Fruit fly (Drosophila melanogaster) whole organism, prepupa: ENCODE data around the gene sip2.

Experiments
- CG10669 ChIP-seq: fragments of 200-800 bp; sonication (Bioruptor generic); optimal IDR thresholded peaks from 3 replicates; lab custom pipeline; 2018; ENCODE audit warnings: missing biosample characterization, mild to moderate bottlenecking, missing genetic modification characterization, moderate library complexity
- CG11294 ChIP-seq: fragments of 200-800 bp; sonication (Bioruptor generic); IDR thresholded peaks from 2 replicates; pipeline ENCODE4 v1.3.6; 2022; ENCODE audit warnings: missing biosample characterization, missing genetic modification characterization
- CG11762 ChIP-seq: fragments of 200-800 bp; sonication (Bioruptor generic); optimal IDR thresholded peaks from 3 replicates; lab custom pipeline; 2016; ENCODE audit warnings: missing biosample characterization, missing genetic modification characterization; ENCODE audit not compliant: insufficient read depth
- CG11902 ChIP-seq: fragments of 200-800 bp; sonication (Bioruptor generic); optimal IDR thresholded peaks from 3 replicates; lab custom pipeline; 2016; ENCODE audit warnings: missing biosample characterization, missing genetic modification characterization
- CG1621 ChIP-seq: fragments of 200-800 bp; sonication (Bioruptor generic); optimal IDR thresholded peaks from 3 replicates; lab custom pipeline; 2018; ENCODE audit warnings: missing biosample characterization, mild to moderate bottlenecking, missing genetic modification characterization
- CG16779 ChIP-seq: fragments of 200-800 bp; sonication (Bioruptor generic); optimal IDR thresholded peaks from 3 replicates; lab custom pipeline; 2017; ENCODE audit warnings: missing biosample characterization, mild to moderate bottlenecking, missing genetic modification characterization
- CG31627 ChIP-seq: fragments of 200-800 bp; sonication (Bioruptor generic); optimal IDR thresholded peaks from 3 replicates; lab custom pipeline; 2016; ENCODE audit warnings: missing biosample characterization, missing genetic modification characterization
- CG32006 ChIP-seq: fragments of 200-800 bp; sonication (Bioruptor generic); optimal IDR thresholded peaks from 3 replicates; lab custom pipeline; 2017; ENCODE audit warnings: missing biosample characterization, mild to moderate bottlenecking, missing genetic modification characterization
- CG4318 ChIP-seq: fragments of 200-800 bp; sonication (Bioruptor generic); optimal IDR thresholded peaks from 3 replicates; lab custom pipeline; 2017; ENCODE audit warnings: missing biosample characterization, mild to moderate bottlenecking, missing genetic modification characterization
- CG6163 ChIP-seq: fragments of 200-800 bp; sonication (Bioruptor generic); IDR thresholded peaks from 3 replicates; pipeline ENCODE4 v1.3.6; 2022; ENCODE audit warnings: missing biosample characterization, missing genetic modification characterization
- CG6854 ChIP-seq: fragments of 200-800 bp; sonication (Bioruptor generic); optimal IDR thresholded peaks from 2 replicates; lab custom pipeline; 2017; ENCODE audit warnings: missing biosample characterization, mild to moderate bottlenecking, missing genetic modification characterization
- CG8119 ChIP-seq: fragments of 200-800 bp; sonication (Bioruptor generic); IDR thresholded peaks from 3 replicates; pipeline ENCODE4 v1.3.6; 2022; ENCODE audit warnings: missing biosample characterization, missing genetic modification characterization
- CG8319 ChIP-seq: fragments of 200-800 bp; sonication (Bioruptor generic); optimal IDR thresholded peaks from 3 replicates; lab custom pipeline; 2016; ENCODE audit warnings: missing biosample characterization, missing genetic modification characterization
- CG8632 ChIP-seq: fragments of 200-800 bp; sonication (Bioruptor generic); optimal IDR thresholded peaks from 3 replicates; lab custom pipeline; 2016; ENCODE audit warnings: missing biosample characterization, missing genetic modification characterization
- CG9139 ChIP-seq: fragments of 200-800 bp; sonication (Bioruptor generic); optimal IDR thresholded peaks from 3 replicates; lab custom pipeline; 2017; ENCODE audit warnings: missing biosample characterization, mild to moderate bottlenecking, missing genetic modification characterization
- Eip78C ChIP-seq: fragments of 200-800 bp; sonication (Bioruptor generic); peaks from one replicate; lab custom pipeline; 2016; ENCODE audit warnings: missing biosample characterization, missing genetic modification characterization
- Eip93F ChIP-seq: fragments of 200-800 bp; sonication (Bioruptor generic); optimal IDR thresholded peaks from 2 replicates; lab custom pipeline; 2016; ENCODE audit warnings: missing biosample characterization, mild to moderate bottlenecking, missing genetic modification characterization
- Ets21C ChIP-seq: fragments of 200-800 bp; sonication (Bioruptor generic); optimal IDR thresholded peaks from 3 replicates; lab custom pipeline; 2016; ENCODE audit warnings: missing biosample characterization, missing genetic modification characterization
- Ets96B ChIP-seq: fragments of 200-800 bp; optimal IDR thresholded peaks from 2 replicates; lab custom pipeline; 2019; ENCODE audit warnings: missing biosample characterization, mild to moderate bottlenecking, missing genetic modification characterization, moderate library complexity
- Gug ChIP-seq: fragments of 200-800 bp; sonication (Bioruptor generic); IDR thresholded peaks from 2 replicates; pipeline ENCODE4 v1.3.6; 2022; ENCODE audit warnings: missing biosample characterization, missing genetic modification characterization
- Hr38 ChIP-seq: sonication (Bioruptor generic); optimal IDR thresholded peaks from 2 replicates; lab custom pipeline; 2016; ENCODE audit warnings: missing biosample characterization, missing genetic modification characterization
- Lpt ChIP-seq: fragments of 200-800 bp; sonication (Bioruptor generic); optimal IDR thresholded peaks from 3 replicates; lab custom pipeline; 2016; ENCODE audit warnings: missing biosample characterization, missing genetic modification characterization
- Met ChIP-seq: fragments of 200-800 bp; sonication (Bioruptor generic); optimal IDR thresholded peaks from 3 replicates; lab custom pipeline; 2016; ENCODE audit warnings: missing biosample characterization, missing genetic modification characterization
- OdsH ChIP-seq: fragments of 200-800 bp; sonication (Bioruptor generic); optimal IDR thresholded peaks from 3 replicates; lab custom pipeline; 2016; ENCODE audit warnings: missing biosample characterization, missing genetic modification characterization
- Sox102F ChIP-seq: fragments of 200-800 bp; sonication (Bioruptor generic); optimal IDR thresholded peaks from 2 replicates; lab custom pipeline; 2016; ENCODE audit warnings: missing biosample characterization, mild to moderate bottlenecking, missing genetic modification characterization
- Sox14 ChIP-seq: fragments of 200-800 bp; sonication (Bioruptor generic); optimal IDR thresholded peaks from 3 replicates; lab custom pipeline; 2016; ENCODE audit warnings: missing biosample characterization, missing genetic modification characterization
- achi ChIP-seq: fragments of 200-800 bp; sonication (Bioruptor generic); optimal IDR thresholded peaks from 3 replicates; lab custom pipeline; 2016; ENCODE audit warnings: missing biosample characterization, missing genetic modification characterization
- cyc ChIP-seq: fragments of 200-800 bp; sonication (Bioruptor generic); optimal IDR thresholded peaks from 3 replicates; lab custom pipeline; 2016; ENCODE audit warnings: missing biosample characterization, missing genetic modification characterization
- dac ChIP-seq: fragments of 200-800 bp; sonication (Bioruptor generic); optimal IDR thresholded peaks from 2 replicates; lab custom pipeline; 2017; ENCODE audit warnings: missing biosample characterization, mild to moderate bottlenecking, missing genetic modification characterization
- dsx ChIP-seq: fragments of 200-800 bp; optimal IDR thresholded peaks from 3 replicates; lab custom pipeline; 2019; ENCODE audit warnings: missing biosample characterization, mild to moderate bottlenecking, missing genetic modification characterization, moderate library complexity; ENCODE audit not compliant: poor library complexity, severe bottlenecking
- eg ChIP-seq: fragments of 200-800 bp; sonication (Bioruptor generic); IDR thresholded peaks from 3 replicates; pipeline ENCODE4 v1.3.6; 2022; ENCODE audit warnings: missing biosample characterization, missing genetic modification characterization
- esn ChIP-seq: fragments of 200-800 bp; sonication (Bioruptor generic); optimal IDR thresholded peaks from 2 replicates; lab custom pipeline; 2016; ENCODE audit warnings: missing biosample characterization, mild to moderate bottlenecking, missing genetic modification characterization, moderate library complexity
- fd59A ChIP-seq: fragments of 200-800 bp; sonication (Bioruptor generic); optimal IDR thresholded peaks from 2 replicates; lab custom pipeline; 2017; ENCODE audit warnings: missing biosample characterization, mild to moderate bottlenecking, missing genetic modification characterization, missing genetic modification reagents
- fd85E ChIP-seq: fragments of 200-800 bp; sonication (Bioruptor generic); optimal IDR thresholded peaks from 3 replicates; lab custom pipeline; 2016; ENCODE audit warnings: missing biosample characterization, missing genetic modification characterization
- lz ChIP-seq: fragments of 200-800 bp; sonication (Bioruptor generic); optimal IDR thresholded peaks from 3 replicates; lab custom pipeline; 2016; ENCODE audit warnings: missing biosample characterization, missing genetic modification characterization
- net ChIP-seq: fragments of 200-800 bp; sonication (Bioruptor generic); optimal IDR thresholded peaks from 3 replicates; lab custom pipeline; 2016; ENCODE audit warnings: missing biosample characterization, missing genetic modification characterization
- salr ChIP-seq, 2 experiments: fragments of 200-800 bp; sonication (Bioruptor generic); optimal IDR thresholded peaks; 3 replicates each; lab custom pipeline; 2016 to 2018; ENCODE audit warnings: missing biosample characterization in 2 of 2, missing genetic modification characterization in 2 of 2, mild to moderate bottlenecking in 1 of 2
- spab ChIP-seq: fragments of 200-800 bp; sonication (Bioruptor generic); optimal IDR thresholded peaks from 2 replicates; lab custom pipeline; 2017; ENCODE audit warnings: missing biosample characterization, mild to moderate bottlenecking, missing genetic modification characterization, missing genetic modification reagents
- ss ChIP-seq, 2 experiments: fragments of 200-800 bp; sonication (Bioruptor generic); optimal IDR thresholded peaks; 2 replicates in 1 of 2; 3 replicates in 1 of 2; lab custom pipeline; 2017 to 2018; ENCODE audit warnings: mild to moderate bottlenecking in 2 of 2, missing biosample characterization in 2 of 2, missing genetic modification characterization in 2 of 2, moderate library complexity in 1 of 2
- svp ChIP-seq: fragments of 200-800 bp; sonication (Bioruptor generic); peaks from one replicate; lab custom pipeline; 2016; ENCODE audit warnings: missing biosample characterization, missing genetic modification characterization
- topi ChIP-seq: fragments of 200-800 bp; sonication (Bioruptor generic); optimal IDR thresholded peaks from 3 replicates; lab custom pipeline; 2016; ENCODE audit warnings: missing biosample characterization, missing genetic modification characterization

sip2 gene

DNA sequence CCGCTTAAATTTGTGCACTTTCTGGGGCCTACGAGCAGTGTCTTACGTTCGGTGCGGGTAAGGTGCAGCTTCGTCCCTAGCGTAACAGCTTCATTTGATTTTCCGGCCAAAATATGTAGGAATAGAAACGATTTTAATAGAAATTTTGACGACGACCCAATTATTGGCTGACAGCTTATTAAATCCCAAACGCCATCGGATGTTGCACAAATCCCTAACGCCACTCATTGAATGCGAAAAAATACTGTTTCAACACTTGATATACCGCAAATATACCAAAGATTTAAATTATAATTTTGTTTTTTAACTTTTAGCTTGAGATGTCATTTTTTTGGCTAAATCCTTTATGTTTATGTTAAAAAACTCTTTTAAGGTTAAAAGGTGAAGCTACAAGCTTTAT is 18.8 kb downstream of the sip2 start, which contains the start of gene Fgop2:
TSS of gene Fgop2 (minus strand) at position 202 of the 400 bp plus-strand sequence.
- TF ChIP-seq Sox14 (peak; percentile 40), fd85E (GFP tag; lab: Kevin White, UChicago) (no peak), CG11294 (GFP tag; lab: Robert Waterston, UW) (no peak), dac (GFP tag; lab: Kevin White, UChicago) (no peak), fd59A (GFP tag; lab: Kevin White, UChicago) (no peak), CG10669 (GFP tag; lab: Kevin White, UChicago) (no peak), achi (GFP tag; lab: Kevin White, UChicago) (peak; percentile 64), CG8319 (GFP tag; lab: Kevin White, UChicago) (no peak), CG32006 (GFP tag; lab: Kevin White, UChicago) (no peak), Met (GFP tag; lab: Kevin White, UChicago) (no peak)
- TF ChIP-seq, all 60 proteins: peak for 2

DNA sequence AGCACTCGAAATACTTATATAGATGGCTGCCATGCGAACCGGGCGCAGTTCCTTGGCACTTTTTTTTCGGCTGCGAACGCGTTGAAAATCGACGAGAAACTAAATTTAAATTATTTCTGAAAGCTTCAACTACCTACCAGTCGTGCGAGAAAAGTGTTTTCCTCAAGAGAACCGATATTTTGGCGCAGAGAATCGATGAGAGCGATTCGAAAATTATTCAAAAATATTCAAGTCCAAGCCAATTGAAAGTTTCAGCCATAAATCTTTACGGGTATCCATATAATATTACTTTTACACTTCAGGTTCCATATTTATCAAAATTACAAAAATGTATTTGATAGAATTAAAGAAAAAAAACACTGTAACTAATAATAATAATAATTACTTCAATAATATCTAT is 21.2 kb downstream of the sip2 start, which contains the start of gene CG18304:
TSS of gene CG18304 (minus strand) at position 101 of the 400 bp plus-strand sequence.
- TF ChIP-seq Eip93F (GFP tag; lab: Kevin White, UChicago) = no peak
- no peak for TF ChIP-seq CG9139 (GFP tag; lab: Kevin White, UChicago)
- no peak for TF ChIP-seq svp (GFP tag; lab: Kevin White, UChicago)
- TF ChIP-seq lz (GFP tag; lab: Kevin White, UChicago) = no peak
- no peak for TF ChIP-seq CG6854 (GFP tag; lab: Kevin White, UChicago)
- TF ChIP-seq esn (GFP tag; lab: Kevin White, UChicago) = no peak
- TF ChIP-seq spab = no peak
- TF ChIP-seq ss (GFP tag; optimal IDR thresholded peaks at IDR 0.05; lab: Kevin White, UChicago) = no peak
- TF ChIP-seq CG11902 (GFP tag; lab: Kevin White, UChicago) = no peak
- no peak for TF ChIP-seq CG8632 (GFP tag; lab: Kevin White, UChicago)
- no peak for TF ChIP-seq Hr38 (GFP tag; lab: Kevin White, UChicago)
- no peak for TF ChIP-seq salr (GFP tag; optimal IDR thresholded peaks at IDR 0.05; lab: Kevin White, UChicago)
- no peak for TF ChIP-seq Gug (GFP tag; lab: Robert Waterston, UW)
- TF ChIP-seq dsx (GFP tag; lab: Kevin White, UChicago) = no peak
- TF ChIP-seq CG8119 (GFP tag; lab: Robert Waterston, UW) = no peak
- TF ChIP-seq, all 60 proteins: peak for 0

DNA sequence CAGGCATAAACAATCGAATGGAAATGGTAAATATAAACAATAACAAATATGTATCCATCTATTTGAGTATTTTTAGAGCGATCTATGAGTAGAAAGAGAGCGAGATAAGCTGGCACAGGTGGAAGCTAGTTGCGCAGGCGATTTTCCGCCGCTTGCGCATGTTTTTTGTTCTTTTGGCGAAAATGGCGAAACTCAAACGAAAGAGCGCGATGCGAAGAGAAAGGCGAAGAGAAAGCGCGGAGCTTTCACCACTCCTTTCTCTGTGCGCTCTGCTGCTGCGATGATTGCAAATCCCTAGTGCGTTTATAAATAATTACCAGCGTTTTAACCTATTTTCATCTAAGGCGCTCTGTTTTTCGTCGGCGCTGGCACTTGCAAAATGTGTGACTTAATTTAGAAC is 22.1 kb downstream of the sip2 start:
- TF ChIP-seq fd59A (GFP tag; lab: Kevin White, UChicago) (no peak), CG11762 (no peak), CG8119 (GFP tag; lab: Robert Waterston, UW) (no peak), Hr38 (GFP tag; lab: Kevin White, UChicago) (no peak), CG11902 (GFP tag; lab: Kevin White, UChicago) (no peak), CG31627 (GFP tag; lab: Kevin White, UChicago) (no peak), CG4318 (GFP tag; lab: Kevin White, UChicago) (no peak), cyc (GFP tag; lab: Kevin White, UChicago) (no peak), Ets96B (no peak), Sox102F (GFP tag; lab: Kevin White, UChicago) (no peak), CG10669 (GFP tag; lab: Kevin White, UChicago) (no peak), eg (GFP tag; lab: Robert Waterston, UW) (no peak; the same call in 2 of the 3 replicates), Ets21C (GFP tag; lab: Kevin White, UChicago) (no peak), Eip93F (GFP tag; lab: Kevin White, UChicago) (no peak), Sox14 (no peak)

DNA sequence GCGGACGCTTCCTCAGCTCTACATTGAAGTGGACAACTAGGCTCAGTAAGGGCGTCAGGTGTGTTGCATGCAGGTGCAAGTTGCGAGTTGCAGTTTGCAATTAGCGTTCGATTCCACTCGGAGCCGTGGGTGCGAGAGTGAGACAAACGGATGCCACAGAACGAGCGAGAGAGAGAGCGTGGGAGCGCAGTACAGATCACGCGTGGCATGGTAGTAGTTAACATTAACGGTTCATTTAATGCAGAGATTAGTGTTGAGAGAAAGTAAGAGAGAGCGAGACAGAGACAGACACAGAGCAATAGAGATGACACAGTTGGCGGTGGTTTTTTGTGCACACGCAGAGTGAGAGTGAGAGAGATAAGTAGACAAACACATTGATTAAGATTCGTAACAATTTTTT is 24.2 kb downstream of the sip2 start:
- TF ChIP-seq CG6163 (GFP tag; lab: Robert Waterston, UW) = no peak
- TF ChIP-seq Lpt (GFP tag; lab: Kevin White, UChicago) = no peak
- no peak for TF ChIP-seq CG16779
- TF ChIP-seq topi (GFP tag; lab: Kevin White, UChicago) = no peak
- no peak for TF ChIP-seq CG9139 (GFP tag; lab: Kevin White, UChicago)
- TF ChIP-seq CG8632 (GFP tag; lab: Kevin White, UChicago) = no peak
- no peak for TF ChIP-seq spab
- no peak for TF ChIP-seq OdsH (GFP tag; lab: Kevin White, UChicago)
- no peak for TF ChIP-seq svp (GFP tag; lab: Kevin White, UChicago)
- no peak for TF ChIP-seq net
- no peak for TF ChIP-seq Eip78C (GFP tag; lab: Kevin White, UChicago)
- TF ChIP-seq eg (GFP tag; lab: Robert Waterston, UW) = no peak
- no peak for TF ChIP-seq Sox102F (GFP tag; lab: Kevin White, UChicago)
- TF ChIP-seq salr (GFP tag; optimal IDR thresholded peaks at IDR 0.05; lab: Kevin White, UChicago) = no peak
- no peak for TF ChIP-seq CG11902 (GFP tag; lab: Kevin White, UChicago)
- TF ChIP-seq CG1621 (tag; lab: Kevin White, UChicago) = no peak
- TF ChIP-seq, all 60 proteins: peak for 0
